Fruit fly (Drosophila melanogaster): ENCODE measurements around the gene Cse1.

The Cse1 gene

dm6 chr2L:16808752-16809151 lies 16.3 kb downstream of the Cse1 start:
- TF ChIP-seq CG9932 (GFP tag; IDR thresholded peaks at IDR 0.05) (no peak), MBD-R2 (GFP tag; IDR thresholded peaks at IDR 0.05) (no peak), Drgx (GFP tag; IDR thresholded peaks at IDR 0.05) (no peak), al (GFP tag; IDR thresholded peaks at IDR 0.05) (no peak), B-H2 (GFP tag; optimal IDR thresholded peaks at IDR 0.05) (no peak)

- TF ChIP-seq Blimp-1 (GFP tag; optimal IDR thresholded peaks at IDR 0.05): peak; percentile 82
- peak; percentile 20; the same call in 1 of the 2 replicates for TF ChIP-seq vvl (GFP tag; IDR thresholded peaks at IDR 0.05)
- no peak for TF ChIP-seq GATAe (GFP tag; conservative IDR thresholded peaks at IDR 0.05)
- peak; percentile 41 for TF ChIP-seq kni (GFP tag; optimal IDR thresholded peaks at IDR 0.05)
- no peak for TF ChIP-seq vfl (GFP tag; optimal IDR thresholded peaks at IDR 0.05)
- TF ChIP-seq CG8281 (tag; optimal IDR thresholded peaks at IDR 0.05): no peak
- peak; percentile 80 for TF ChIP-seq D19A (tag; optimal IDR thresholded peaks at IDR 0.05)
- no peak for TF ChIP-seq Nf-YA (GFP tag; IDR thresholded peaks at IDR 0.05)
Measured at dm6 chr2L:16804376-16804934, 20.6 kb downstream of the Cse1 start, which contains the start of gene CG13272. TSS of gene CG13272 (plus strand) at chr2L:16804884.

dm6 chr2L:16803638-16804037 lies 21.4 kb downstream of the Cse1 start:
- TF ChIP-seq cas (GFP tag; IDR thresholded peaks at IDR 0.05): no peak
- TF ChIP-seq CG4707 (GFP tag; optimal IDR thresholded peaks at IDR 0.05): no peak
- peak; percentile 31 for TF ChIP-seq gem (tag; optimal IDR thresholded peaks at IDR 0.05)
- peak; percentile 30; the same call in 2 of the 3 replicates for TF ChIP-seq row (GFP tag; IDR thresholded peaks at IDR 0.05)
- peak; percentile 5 for TF ChIP-seq Sox102F (GFP tag; optimal IDR thresholded peaks at IDR 0.05)
- no peak for TF ChIP-seq Nf-YB (GFP tag; optimal IDR thresholded peaks at IDR 0.05)

- TF ChIP-seq CG5953 (GFP tag; IDR thresholded peaks at IDR 0.05) (no peak), CG2712 (tag; optimal IDR thresholded peaks at IDR 0.05) (no peak), Dp (GFP tag; optimal IDR thresholded peaks at IDR 0.05) (peak; percentile 74), E2f2 (GFP tag; IDR thresholded peaks at IDR 0.05) (peak; percentile 78), Lhr (GFP tag; optimal IDR thresholded peaks at IDR 0.05) (peak; percentile 34), Dfd (GFP tag; optimal IDR thresholded peaks at IDR 0.05) (no peak), CG6854 (GFP tag; optimal IDR thresholded peaks at IDR 0.05) (peak; percentile 12), TFAM (GFP tag; optimal IDR thresholded peaks at IDR 0.05) (no peak), CG30020 (tag; optimal IDR thresholded peaks at IDR 0.05) (no peak), D19B (GFP tag; optimal IDR thresholded peaks at IDR 0.05) (no peak), her (GFP tag; optimal IDR thresholded peaks at IDR 0.05) (no peak), CG13287 (GFP tag; IDR thresholded peaks at IDR 0.05; ENCODE audit: partially characterized antibody) (peak; percentile 32; the same call in 1 of the 2 replicates), al (GFP tag; IDR thresholded peaks at IDR 0.05) (no peak), CG11560 (tag; IDR thresholded peaks at IDR 0.05) (no peak), tx (GFP tag; optimal IDR thresholded peaks at IDR 0.05) (no peak), mirr (GFP tag; optimal IDR thresholded peaks at IDR 0.05) (peak; percentile 100), crol (GFP tag; IDR thresholded peaks at IDR 0.05) (no peak), CG10543 (GFP tag; optimal IDR thresholded peaks at IDR 0.05) (peak; percentile 4), H15 (GFP tag; IDR thresholded peaks at IDR 0.05) (no peak), luna (GFP tag; optimal IDR thresholded peaks at IDR 0.05) (no peak), Xrp1 (GFP tag; IDR thresholded peaks at IDR 0.05) (no peak), Ets65A (GFP tag) (peak; percentile 13), pita (GFP tag; optimal IDR thresholded peaks at IDR 0.05) (peak; percentile 44), row (GFP tag; IDR thresholded peaks at IDR 0.05) (peak; percentile 9; the same call in 1 of the 3 replicates), caup (GFP tag; optimal IDR thresholded peaks at IDR 0.05; ENCODE audit: severe bottlenecking) (peak; percentile 35), pzg (GFP tag; optimal IDR thresholded peaks at IDR 0.05) (peak; percentile 16), Meics (GFP tag; optimal IDR thresholded peaks at IDR 0.05) (peak; percentile 100), gcm (GFP tag; optimal IDR thresholded peaks at IDR 0.05) (no peak)
Measured at dm6 chr2L:16801578-16802152, 23.3 kb downstream of the Cse1 start.
